Worm (Caenorhabditis elegans) whole organism, L3 larva: Measurements from ENCODE around the gene T23B7.3.

Experiments used
- ceh-82 ChIP-seq: fragments of 150-350 bp; optimal IDR thresholded peaks from 2 replicates; lab custom pipeline; 2014; ENCODE audit warnings: missing biosample characterization, missing genetic modification characterization
- elt-1 ChIP-seq: fragments of 150-350 bp; optimal IDR thresholded peaks from 2 replicates; lab custom pipeline; 2014; ENCODE audit warnings: missing biosample characterization, missing genetic modification characterization
- lin-15B ChIP-seq: fragments of 150-350 bp; optimal IDR thresholded peaks from 2 replicates; lab custom pipeline; 2014; ENCODE audit warnings: missing biosample characterization, missing genetic modification characterization
- nhr-28 ChIP-seq: fragments of 150-350 bp; optimal IDR thresholded peaks from 2 replicates; lab custom pipeline; 2014; ENCODE audit warnings: missing biosample characterization, missing genetic modification characterization
- ztf-11 ChIP-seq: fragments of 150-350 bp; optimal IDR thresholded peaks from 2 replicates; lab custom pipeline; 2014; ENCODE audit warnings: missing biosample characterization, missing genetic modification characterization
- ztf-4 ChIP-seq: fragments of 150-350 bp; optimal IDR thresholded peaks from 2 replicates; lab custom pipeline; 2014; ENCODE audit warnings: missing biosample characterization, missing genetic modification characterization

ce11 chrII:4856113-4856512 is 6.1 kb downstream of the T23B7.3 start:
- TF ChIP-seq elt-1 (tag; lab: Kevin White, UChicago) (peak; percentile 90), ztf-4 (no peak), ceh-82 (tag; lab: Kevin White, UChicago) (no peak), ztf-11 (tag; lab: Kevin White, UChicago) (no peak), nhr-28 (tag; lab: Kevin White, UChicago) (no peak), lin-15B (tag; lab: Kevin White, UChicago) (no peak)
